Fruit fly (Drosophila melanogaster): ENCODE measurements around the gene CG34267.
A peak's percentile ranks its signal among the peaks of the same experiment; 100 is the strongest.

Gene CG34267

dm6 chr3L:500351-501015 is at the start of gene CG34267, which contains the start of gene CG34268:
CG34267 (minus strand) TSS chr3L:500451.
CG34268 (plus strand) TSS chr3L:500965.
- no peak for TF ChIP-seq CG17801 (GFP tag; optimal IDR thresholded peaks at IDR 0.05; ENCODE audit: partially characterized antibody)

- peak; percentile 38 for TF ChIP-seq CG17801 (GFP tag; optimal IDR thresholded peaks at IDR 0.05; ENCODE audit: partially characterized antibody)
Observed at dm6 chr3L:548304-549198, 48.3 kb upstream of the CG34267 start.

dm6 chr3L:546819-547441 is 46.7 kb upstream of the CG34267 start:
- TF ChIP-seq CG17801 (GFP tag; optimal IDR thresholded peaks at IDR 0.05; ENCODE audit: partially characterized antibody): peak; percentile 65

- TF ChIP-seq CG17801 (GFP tag; optimal IDR thresholded peaks at IDR 0.05; ENCODE audit: partially characterized antibody): no peak
Observed at dm6 chr3L:545512-546161, 45.4 kb upstream of the CG34267 start.

dm6 chr3L:544203-544602 is 44.0 kb upstream of the CG34267 start:
- no peak for TF ChIP-seq CG17801 (GFP tag; optimal IDR thresholded peaks at IDR 0.05; ENCODE audit: partially characterized antibody)

- peak; percentile 62 for TF ChIP-seq CG17801 (GFP tag; optimal IDR thresholded peaks at IDR 0.05; ENCODE audit: partially characterized antibody)
Observed at dm6 chr3L:542863-543635, 42.8 kb upstream of the CG34267 start, which contains the start of the genes Cypl and Hipk. Cypl (minus strand) TSS chr3L:542931. Hipk (plus strand) TSS chr3L:543060.

- no peak for TF ChIP-seq CG17801 (GFP tag; optimal IDR thresholded peaks at IDR 0.05; ENCODE audit: partially characterized antibody)
Observed at dm6 chr3L:540432-540973, 40.3 kb upstream of the CG34267 start, which contains the start of the genes klar and BORCS6. klar (minus strand) TSS chr3L:540614. BORCS6 (plus strand) TSS chr3L:540851.

- no peak for TF ChIP-seq CG17801 (GFP tag; optimal IDR thresholded peaks at IDR 0.05; ENCODE audit: partially characterized antibody)
Observed at dm6 chr3L:540089-540407, 39.8 kb upstream of the CG34267 start.

dm6 chr3L:539383-540088 is 39.3 kb upstream of the CG34267 start:
- TF ChIP-seq CG17801 (GFP tag; optimal IDR thresholded peaks at IDR 0.05; ENCODE audit: partially characterized antibody): peak; percentile 70

dm6 chr3L:536104-536503 is 35.9 kb upstream of the CG34267 start:
- no peak for TF ChIP-seq CG17801 (GFP tag; optimal IDR thresholded peaks at IDR 0.05; ENCODE audit: partially characterized antibody)

- TF ChIP-seq CG17801 (GFP tag; optimal IDR thresholded peaks at IDR 0.05; ENCODE audit: partially characterized antibody): no peak
Observed at dm6 chr3L:533807-534206, 33.6 kb upstream of the CG34267 start.

dm6 chr3L:531280-531853 is 31.1 kb upstream of the CG34267 start:
- TF ChIP-seq CG17801 (GFP tag; optimal IDR thresholded peaks at IDR 0.05; ENCODE audit: partially characterized antibody): no peak

dm6 chr3L:530813-531212 is 30.6 kb upstream of the CG34267 start:
- no peak for TF ChIP-seq CG17801 (GFP tag; optimal IDR thresholded peaks at IDR 0.05; ENCODE audit: partially characterized antibody)
